Fruit fly (Drosophila melanogaster): ENCODE data around the gene Fpgs2.

DNA sequence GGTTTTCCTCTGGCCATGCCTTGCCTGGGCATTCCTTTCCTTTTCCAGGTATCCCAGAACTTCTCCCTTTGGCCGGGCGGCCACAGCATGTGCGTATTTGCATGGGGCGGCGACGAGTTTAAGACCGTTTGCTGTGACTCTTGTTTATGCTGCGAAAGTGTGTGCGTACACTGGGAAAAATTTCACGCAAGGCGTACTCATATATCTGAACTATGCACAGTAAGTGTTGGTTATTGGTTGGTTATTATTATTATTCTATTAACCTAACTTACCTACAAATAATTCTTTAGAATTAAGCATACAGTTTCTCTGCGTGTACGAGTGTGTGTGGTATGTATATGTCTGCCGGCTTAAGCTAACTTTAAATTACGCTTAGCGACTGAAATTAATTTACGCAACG, 28.0 kb upstream of the Fpgs2 start:
- TF ChIP-seq fd96Ca (GFP tag; IDR thresholded peaks at IDR 0.05) (no peak), Pif1A (GFP tag; optimal IDR thresholded peaks at IDR 0.05) (no peak), CG8159 (tag; optimal IDR thresholded peaks at IDR 0.05) (no peak), CG34367 (tag; optimal IDR thresholded peaks at IDR 0.05) (no peak), Snoo (tag; optimal IDR thresholded peaks at IDR 0.05) (no peak), CG8301 (tag; optimal IDR thresholded peaks at IDR 0.05) (no peak), D1 (tag; optimal IDR thresholded peaks at IDR 0.05) (no peak)
